Worm (Caenorhabditis elegans) whole organism, L1 larva: ENCODE measurements around the gene nhr-27.
A peak's percentile ranks its signal among the peaks of the same experiment; 100 is the strongest.

Source experiments
- C16A3.4 ChIP-seq: fragments of 150-350 bp; optimal IDR thresholded peaks from 2 replicates; lab custom pipeline; 2014; ENCODE audit warnings: missing biosample characterization, missing genetic modification characterization
- alr-1 ChIP-seq: fragments of 200-800 bp; sonication (Bioruptor generic); optimal IDR thresholded peaks from 2 replicates; lab custom pipeline; 2018; ENCODE audit warnings: borderline replicate concordance, mild to moderate bottlenecking, missing genetic modification characterization, missing compliant biosample characterization
- aly-2 ChIP-seq: fragments of 150-350 bp; optimal IDR thresholded peaks from 2 replicates; lab custom pipeline; 2014; ENCODE audit warnings: missing biosample characterization, missing genetic modification characterization
- ama-1 ChIP-seq: fragments of 150-350 bp; optimal IDR thresholded peaks from 2 replicates; lab custom pipeline; 2014
- blmp-1 ChIP-seq: fragments of 150-350 bp; optimal IDR thresholded peaks from 2 replicates; lab custom pipeline; 2014; ENCODE audit warnings: missing biosample characterization, missing genetic modification characterization
- elt-3 ChIP-seq, 6 experiments: fragments of 150-350 bp in 1 of 6; sonication (generic microtip); optimal IDR thresholded peaks; 2 replicates each; lab custom pipeline; 2017 to 2018; ENCODE audit warnings: missing biosample characterization in 6 of 6, missing genetic modification characterization in 6 of 6, inconsistent platforms in 1 of 6
- lin-13 ChIP-seq: fragments of 150-350 bp; optimal IDR thresholded peaks from 2 replicates; lab custom pipeline; 2014; ENCODE audit warnings: missing biosample characterization, missing genetic modification reagents, missing genetic modification characterization
- mab-9 ChIP-seq: fragments of 200-800 bp; sonication (Bioruptor generic); IDR thresholded peaks from 2 replicates; pipeline ENCODE4 v1.3.6; 2022; ENCODE audit warnings: missing genetic modification reagents, missing genetic modification characterization, missing compliant biosample characterization
- mdl-1 ChIP-seq, 2 experiments: fragments of 150-350 bp; optimal IDR thresholded peaks; 2 replicates each; lab custom pipeline; 2014 to 2017; ENCODE audit warnings: missing biosample characterization in 2 of 2, missing genetic modification characterization in 2 of 2, inconsistent platforms in 1 of 2
- nhr-11 ChIP-seq: fragments of 150-350 bp; optimal IDR thresholded peaks from 2 replicates; lab custom pipeline; 2014; ENCODE audit warnings: missing biosample characterization, missing genetic modification characterization
- nhr-20 ChIP-seq: sonication (generic microtip); optimal IDR thresholded peaks from 2 replicates; lab custom pipeline; 2016; ENCODE audit warnings: mild to moderate bottlenecking, missing genetic modification characterization, missing compliant biosample characterization
- pag-3 ChIP-seq: sonication (generic microtip); optimal IDR thresholded peaks from 2 replicates; lab custom pipeline; 2017; ENCODE audit warnings: missing genetic modification characterization, mild to moderate bottlenecking, missing compliant biosample characterization, antibody characterized with exemption, borderline replicate concordance; ENCODE audit not compliant: insufficient read depth
- pqm-1 ChIP-seq: sonication (generic microtip); optimal IDR thresholded peaks from 3 replicates; lab custom pipeline; 2017; ENCODE audit warnings: missing biosample characterization, missing genetic modification characterization
- sptf-1 ChIP-seq: fragments of 150-350 bp; optimal IDR thresholded peaks from 2 replicates; lab custom pipeline; 2014; ENCODE audit warnings: missing biosample characterization, missing genetic modification characterization

DNA sequence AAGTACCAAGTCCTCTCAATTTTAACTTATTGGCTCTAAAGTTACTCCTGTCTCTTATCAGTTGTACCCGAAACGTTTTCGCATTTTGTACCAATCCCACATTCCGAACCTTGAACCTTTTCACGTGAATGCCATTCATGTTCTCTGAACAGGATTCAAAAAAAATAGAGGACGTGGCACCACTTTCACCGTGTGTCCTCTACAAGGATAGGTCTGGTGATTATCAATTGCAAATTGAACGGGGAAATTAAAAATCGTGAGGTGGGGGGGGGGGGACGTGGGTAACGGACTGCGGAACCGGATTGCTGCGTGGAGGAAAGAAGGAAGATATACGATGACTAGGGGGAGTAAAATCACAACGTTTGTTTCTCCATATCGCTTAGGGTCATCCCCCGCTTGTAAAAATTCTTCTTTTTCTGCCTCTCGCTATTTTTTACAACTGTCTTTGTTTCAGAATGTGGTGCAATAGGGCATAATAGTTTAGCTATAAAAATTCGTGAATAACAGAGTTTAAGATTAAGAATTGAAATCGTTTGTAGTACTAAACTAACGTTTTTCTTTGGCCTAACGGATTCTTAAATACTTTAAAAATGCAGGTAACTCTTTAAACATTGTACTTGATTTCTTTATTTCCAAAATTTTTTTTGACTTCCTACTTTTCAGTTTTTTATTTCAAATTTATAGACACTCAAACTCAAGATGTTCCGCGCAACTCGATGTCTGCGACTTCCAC, 26.2 kb downstream of the nhr-27 start, which contains the start of gene alh-13:
- peak; percentile 72 for TF ChIP-seq blmp-1 (tag; lab: Kevin White, UChicago)
- TF ChIP-seq mdl-1 (tag; optimal IDR thresholded peaks at IDR 0.05; lab: Kevin White, UChicago), result peak in 1 of 2 experiments; percentile 28
- TF ChIP-seq lin-13, result no peak
- TF ChIP-seq nhr-20 (tag; lab: Kevin White, UChicago), result peak; percentile 17
- TF ChIP-seq mab-9 (GFP tag; lab: Robert Waterston, UW), result no peak
- TF ChIP-seq nhr-11 (tag; lab: Kevin White, UChicago), result no peak
- TF ChIP-seq sptf-1 (tag; lab: Kevin White, UChicago), result no peak
- no peak for TF ChIP-seq alr-1 (tag; lab: Kevin White, UChicago)
- TF ChIP-seq ama-1 (lab: Kevin White, UChicago), result no peak
- TF ChIP-seq pag-3 (tag; lab: Kevin White, UChicago), result no peak
- peak in 1 of 6 experiments; percentile 58 for TF ChIP-seq elt-3 (tag; optimal IDR thresholded peaks at IDR 0.05; lab: Kevin White, UChicago)
- no peak for TF ChIP-seq pqm-1 (tag; lab: Kevin White, UChicago)
- TF ChIP-seq aly-2 (tag; lab: Kevin White, UChicago), result no peak
- no peak for TF ChIP-seq C16A3.4
